Worm (Caenorhabditis elegans) whole organism, L3 larva: Measurements from ENCODE around the gene ZK1010.10.

Experiments
- R02D3.7 ChIP-seq: fragments of 150-350 bp; optimal IDR thresholded peaks from 2 replicates; lab custom pipeline; 2014; ENCODE audit warnings: missing biosample characterization, missing genetic modification characterization
- ZK546.5 ChIP-seq: sonication (generic microtip); optimal IDR thresholded peaks from 2 replicates; lab custom pipeline; 2017; ENCODE audit warnings: missing biosample characterization, missing genetic modification characterization
- aly-2 ChIP-seq: fragments of 150-350 bp; optimal IDR thresholded peaks from 2 replicates; lab custom pipeline; 2014; ENCODE audit warnings: missing biosample characterization, missing genetic modification characterization
- ama-1 ChIP-seq: fragments of 150-350 bp; optimal IDR thresholded peaks from 2 replicates; lab custom pipeline; 2018
- ceh-16 ChIP-seq: sonication (generic microtip); optimal IDR thresholded peaks from 2 replicates; lab custom pipeline; 2017; ENCODE audit warnings: missing biosample characterization, missing genetic modification characterization
- ceh-28 ChIP-seq: fragments of 150-350 bp; optimal IDR thresholded peaks from 2 replicates; lab custom pipeline; 2014; ENCODE audit warnings: missing biosample characterization, missing genetic modification reagents, missing genetic modification characterization
- ceh-82 ChIP-seq: fragments of 150-350 bp; optimal IDR thresholded peaks from 2 replicates; lab custom pipeline; 2014; ENCODE audit warnings: missing biosample characterization, missing genetic modification characterization
- ceh-9 ChIP-seq: sonication (generic microtip); optimal IDR thresholded peaks from 2 replicates; lab custom pipeline; 2018; ENCODE audit warnings: missing biosample characterization, missing genetic modification characterization
- egl-27 ChIP-seq: sonication (generic microtip); optimal IDR thresholded peaks from 4 replicates; lab custom pipeline; 2017; ENCODE audit warnings: missing biosample characterization, missing genetic modification reagents, missing genetic modification characterization
- egl-5 ChIP-seq: fragments of 150-350 bp; optimal IDR thresholded peaks from 2 replicates; lab custom pipeline; 2017; ENCODE audit warnings: missing biosample characterization, missing genetic modification reagents, missing genetic modification characterization, inconsistent platforms
- elt-1 ChIP-seq: fragments of 150-350 bp; optimal IDR thresholded peaks from 2 replicates; lab custom pipeline; 2014; ENCODE audit warnings: missing biosample characterization, missing genetic modification characterization
- elt-2 ChIP-seq: sonication (generic microtip); optimal IDR thresholded peaks from 2 replicates; lab custom pipeline; 2016; ENCODE audit warnings: missing genetic modification reagents, mild to moderate bottlenecking, missing genetic modification characterization, missing compliant biosample characterization
- fkh-2 ChIP-seq: fragments of 150-350 bp; optimal IDR thresholded peaks from 2 replicates; lab custom pipeline; 2014; ENCODE audit warnings: missing biosample characterization, missing genetic modification reagents, missing genetic modification characterization
- hmg-11 ChIP-seq: sonication (generic microtip); optimal IDR thresholded peaks from 2 replicates; lab custom pipeline; 2016; ENCODE audit warnings: missing genetic modification characterization, missing compliant biosample characterization
- jun-1 ChIP-seq: fragments of 150-350 bp; optimal IDR thresholded peaks from 2 replicates; lab custom pipeline; 2014; ENCODE audit warnings: missing biosample characterization, missing genetic modification reagents, missing genetic modification characterization
- lin-15B ChIP-seq: fragments of 150-350 bp; optimal IDR thresholded peaks from 2 replicates; lab custom pipeline; 2014; ENCODE audit warnings: missing biosample characterization, missing genetic modification characterization
- lin-39 ChIP-seq: fragments of 150-350 bp; optimal IDR thresholded peaks from 2 replicates; lab custom pipeline; 2018; ENCODE audit warnings: missing biosample characterization, missing genetic modification reagents, missing genetic modification characterization
- lsy-12 ChIP-seq: sonication (generic microtip); optimal IDR thresholded peaks from 2 replicates; lab custom pipeline; 2016; ENCODE audit warnings: mild to moderate bottlenecking, missing genetic modification characterization, missing compliant biosample characterization
- mdl-1 ChIP-seq: fragments of 150-350 bp; optimal IDR thresholded peaks from 2 replicates; lab custom pipeline; 2014; ENCODE audit warnings: missing biosample characterization, missing genetic modification characterization
- mml-1 ChIP-seq: fragments of 150-350 bp; sonication (generic microtip); optimal IDR thresholded peaks from 3 replicates; lab custom pipeline; 2014; ENCODE audit warnings: missing biosample characterization, missing genetic modification characterization
- nfya-1 ChIP-seq: sonication (generic microtip); optimal IDR thresholded peaks from 2 replicates; lab custom pipeline; 2017; ENCODE audit warnings: missing genetic modification characterization, mild to moderate bottlenecking, missing compliant biosample characterization, antibody characterized with exemption, moderate library complexity; ENCODE audit not compliant: insufficient read depth
- nhr-11 ChIP-seq: fragments of 150-350 bp; optimal IDR thresholded peaks from 2 replicates; lab custom pipeline; 2014; ENCODE audit warnings: missing biosample characterization, missing genetic modification characterization
- nhr-12 ChIP-seq: fragments of 150-350 bp; optimal IDR thresholded peaks from 2 replicates; lab custom pipeline; 2014; ENCODE audit warnings: missing biosample characterization, missing genetic modification characterization
- nhr-23 ChIP-seq: fragments of 150-350 bp; optimal IDR thresholded peaks from 2 replicates; lab custom pipeline; 2014; ENCODE audit warnings: missing biosample characterization, missing genetic modification reagents, missing genetic modification characterization
- nhr-237 ChIP-seq: fragments of 150-350 bp; optimal IDR thresholded peaks from 2 replicates; lab custom pipeline; 2014; ENCODE audit warnings: missing biosample characterization, missing genetic modification characterization
- nhr-25 ChIP-seq: sonication (generic microtip); optimal IDR thresholded peaks from 2 replicates; lab custom pipeline; 2017; ENCODE audit warnings: missing biosample characterization, missing genetic modification characterization
- nhr-28 ChIP-seq: fragments of 150-350 bp; optimal IDR thresholded peaks from 2 replicates; lab custom pipeline; 2014; ENCODE audit warnings: missing biosample characterization, missing genetic modification characterization
- nhr-67 ChIP-seq: fragments of 150-350 bp; optimal IDR thresholded peaks from 2 replicates; lab custom pipeline; 2014; ENCODE audit warnings: missing biosample characterization, missing genetic modification characterization
- nhr-76 ChIP-seq: fragments of 150-350 bp; sonication (generic microtip); optimal IDR thresholded peaks from 5 replicates; lab custom pipeline; 2014; ENCODE audit warnings: missing biosample characterization, missing genetic modification characterization
- nhr-77 ChIP-seq: fragments of 150-350 bp; optimal IDR thresholded peaks from 2 replicates; lab custom pipeline; 2014; ENCODE audit warnings: missing biosample characterization, missing genetic modification characterization
- pha-4 ChIP-seq: fragments of 150-350 bp; optimal IDR thresholded peaks from 2 replicates; lab custom pipeline; 2014; ENCODE audit warnings: missing biosample characterization, missing genetic modification reagents, missing genetic modification characterization
- pqm-1 ChIP-seq: fragments of 150-350 bp; optimal IDR thresholded peaks from 2 replicates; lab custom pipeline; 2017; ENCODE audit warnings: missing biosample characterization, missing genetic modification characterization, inconsistent platforms
- sea-2 ChIP-seq: fragments of 150-350 bp; sonication (generic microtip); optimal IDR thresholded peaks from 4 replicates; lab custom pipeline; 2014; ENCODE audit warnings: missing biosample characterization, missing genetic modification reagents, missing genetic modification characterization
- tbx-2 ChIP-seq: sonication (generic microtip); optimal IDR thresholded peaks from 2 replicates; lab custom pipeline; 2016; ENCODE audit warnings: mild to moderate bottlenecking, missing genetic modification characterization, missing compliant biosample characterization
- unc-39 ChIP-seq: sonication (generic microtip); optimal IDR thresholded peaks from 4 replicates; lab custom pipeline; 2017; ENCODE audit warnings: missing biosample characterization, missing genetic modification characterization
- unc-62 ChIP-seq: fragments of 150-350 bp; sonication (generic microtip); optimal IDR thresholded peaks from 4 replicates; lab custom pipeline; 2014; ENCODE audit warnings: missing biosample characterization, missing genetic modification reagents, missing genetic modification characterization
- ztf-11 ChIP-seq: fragments of 150-350 bp; optimal IDR thresholded peaks from 2 replicates; lab custom pipeline; 2014; ENCODE audit warnings: missing biosample characterization, missing genetic modification characterization
- ztf-4 ChIP-seq: fragments of 150-350 bp; optimal IDR thresholded peaks from 2 replicates; lab custom pipeline; 2014; ENCODE audit warnings: missing biosample characterization, missing genetic modification characterization

The ZK1010.10 gene

ce11 chrIII:12952615-12953014 lies 49.6 kb upstream of the ZK1010.10 start:
- TF ChIP-seq nhr-25 (no peak), tbx-2 (tag; lab: Kevin White, UChicago) (no peak), nhr-67 (no peak), ceh-28 (peak; percentile 98)

ce11 chrIII:12959286-12959685 lies 42.9 kb upstream of the ZK1010.10 start:
- TF ChIP-seq hmg-11 (tag; lab: Kevin White, UChicago) (no peak), pqm-1 (peak; percentile 39), nhr-28 (tag; lab: Kevin White, UChicago) (no peak), nhr-11 (tag; lab: Kevin White, UChicago) (no peak), nhr-12 (tag; lab: Kevin White, UChicago) (no peak), elt-2 (tag; lab: Kevin White, UChicago) (peak; percentile 90), ztf-11 (tag; lab: Kevin White, UChicago) (no peak), jun-1 (tag; lab: Kevin White, UChicago) (peak; percentile 42)

ce11 chrIII:12960705-12961104 lies 41.5 kb upstream of the ZK1010.10 start:
- TF ChIP-seq lin-39 (tag; lab: Kevin White, UChicago) (no peak), lsy-12 (tag; lab: Kevin White, UChicago) (no peak), R02D3.7 (tag; lab: Kevin White, UChicago) (no peak), pha-4 (tag; lab: Kevin White, UChicago) (peak; percentile 52), lin-15B (no peak), egl-27 (no peak), pqm-1 (peak; percentile 60), mml-1 (tag; lab: Kevin White, UChicago) (no peak), unc-39 (tag; lab: Kevin White, UChicago) (no peak), ceh-9 (tag; lab: Kevin White, UChicago) (no peak), ZK546.5 (tag; lab: Kevin White, UChicago) (no peak), elt-1 (tag; lab: Kevin White, UChicago) (no peak), ceh-16 (no peak), aly-2 (tag; lab: Kevin White, UChicago) (no peak), unc-62 (no peak), nhr-23 (tag; lab: Kevin White, UChicago) (no peak), nhr-76 (tag; lab: Kevin White, UChicago) (no peak), elt-2 (tag; lab: Kevin White, UChicago) (peak; percentile 81), nhr-237 (tag; lab: Kevin White, UChicago) (no peak), sea-2 (no peak), tbx-2 (tag; lab: Kevin White, UChicago) (no peak), ceh-82 (tag; lab: Kevin White, UChicago) (no peak), nhr-12 (tag; lab: Kevin White, UChicago) (no peak), nfya-1 (no peak), ama-1 (lab: Kevin White, UChicago) (no peak), jun-1 (tag; lab: Kevin White, UChicago) (peak; percentile 18), nhr-11 (tag; lab: Kevin White, UChicago) (no peak), nhr-77 (tag; lab: Kevin White, UChicago) (no peak), egl-5 (no peak), ztf-4 (tag; lab: Kevin White, UChicago) (no peak), mdl-1 (tag; lab: Kevin White, UChicago) (no peak), ceh-28 (no peak), fkh-2 (no peak), nhr-28 (tag; lab: Kevin White, UChicago) (no peak)

- TF ChIP-seq lin-15B (no peak), nhr-23 (tag; lab: Kevin White, UChicago) (no peak), aly-2 (tag; lab: Kevin White, UChicago) (no peak)
Observed at ce11 chrIII:12966895-12967294, 35.3 kb upstream of the ZK1010.10 start, which contains the start of gene ttm-1. ttm-1 (minus strand) TSS chrIII:12966995.
